Worm (Caenorhabditis elegans) whole organism, late embryonic: ENCODE measurements around the gene K10C2.7.

Experiments used
- ceh-6 ChIP-seq: fragments of 200-800 bp; sonication (Bioruptor generic); optimal IDR thresholded peaks from 2 replicates; lab custom pipeline; 2018; ENCODE audit warnings: mild to moderate bottlenecking, missing genetic modification characterization, missing compliant biosample characterization
- dve-1 ChIP-seq: sonication (generic microtip); optimal IDR thresholded peaks from 2 replicates; lab custom pipeline; 2017; ENCODE audit warnings: antibody characterized with exemption, mild to moderate bottlenecking, missing genetic modification characterization, missing compliant biosample characterization
- elt-2 ChIP-seq: sonication (generic microtip); optimal IDR thresholded peaks from 2 replicates; lab custom pipeline; 2016; ENCODE audit warnings: missing genetic modification reagents, missing genetic modification characterization, missing compliant biosample characterization
- fkh-10 ChIP-seq: fragments of 150-350 bp; optimal IDR thresholded peaks from 2 replicates; lab custom pipeline; 2014; ENCODE audit warnings: missing biosample characterization, missing genetic modification reagents, missing genetic modification characterization
- lin-11 ChIP-seq: fragments of 200-800 bp; sonication (Bioruptor generic); optimal IDR thresholded peaks from 2 replicates; lab custom pipeline; 2018; ENCODE audit warnings: mild to moderate bottlenecking, missing genetic modification characterization, missing compliant biosample characterization
- nhr-11 ChIP-seq: fragments of 150-350 bp; optimal IDR thresholded peaks from 2 replicates; lab custom pipeline; 2014; ENCODE audit warnings: missing biosample characterization, missing genetic modification characterization
- pat-9 ChIP-seq: fragments of 200-800 bp; sonication (Bioruptor generic); optimal IDR thresholded peaks from 2 replicates; lab custom pipeline; 2018; ENCODE audit warnings: mild to moderate bottlenecking, missing genetic modification characterization, moderate library complexity, missing compliant biosample characterization
- sox-2 ChIP-seq: fragments of 200-800 bp; sonication (Bioruptor generic); IDR thresholded peaks from 2 replicates; pipeline ENCODE4 v1.3.6; 2022; ENCODE audit warnings: missing genetic modification reagents, missing genetic modification characterization, missing compliant biosample characterization
- tbx-2 ChIP-seq: sonication (generic microtip); optimal IDR thresholded peaks from 2 replicates; lab custom pipeline; 2016; ENCODE audit warnings: missing genetic modification characterization, missing compliant biosample characterization
- unc-42 ChIP-seq: sonication (generic microtip); optimal IDR thresholded peaks from 2 replicates; lab custom pipeline; 2016; ENCODE audit warnings: missing genotype, missing genetic modification characterization, missing compliant biosample characterization
- zip-5 ChIP-seq: sonication (generic microtip); optimal IDR thresholded peaks from 2 replicates; lab custom pipeline; 2016; ENCODE audit warnings: missing genetic modification characterization, missing compliant biosample characterization

ce11 chrX:6445239-6445638, 2.0 kb upstream of the K10C2.7 start:
- TF ChIP-seq tbx-2 (no peak), pat-9 (tag; lab: Kevin White, UChicago) (no peak), sox-2 (GFP tag; lab: Robert Waterston, UW) (no peak), zip-5 (tag; lab: Kevin White, UChicago) (no peak), lin-11 (tag; lab: Kevin White, UChicago) (no peak), elt-2 (tag; lab: Kevin White, UChicago) (no peak), fkh-10 (GFP tag; lab: Kevin White, UChicago) (no peak), dve-1 (tag; lab: Kevin White, UChicago) (no peak), unc-42 (no peak), ceh-6 (no peak), nhr-11 (tag; lab: Kevin White, UChicago) (no peak)
